Worm (Caenorhabditis elegans) whole organism, young adult: ENCODE measurements around the gene E02C12.10.

ENCODE experiments used
- B0035.1 ChIP-seq: sonication (generic microtip); optimal IDR thresholded peaks from 2 replicates; lab custom pipeline; 2016; ENCODE audit warnings: missing genetic modification characterization, mild to moderate bottlenecking, missing compliant biosample characterization, missing genotype, missing genetic modification reagents
- ZK185.1 ChIP-seq: sonication (generic microtip); optimal IDR thresholded peaks from 2 replicates; lab custom pipeline; 2016; ENCODE audit warnings: mild to moderate bottlenecking, missing genetic modification characterization, missing compliant biosample characterization; ENCODE audit not compliant: poor library complexity, severe bottlenecking
- ama-1 ChIP-seq, 3 experiments: fragments of 150-350 bp in 1 of 3; sonication (generic microtip) in 2 of 3; optimal IDR thresholded peaks; 2 replicates each; lab custom pipeline; 2014 to 2018; ENCODE audit warnings: missing biosample characterization in 2 of 3, missing genetic modification characterization in 2 of 3, missing genetic modification reagents in 2 of 3
- atf-7 ChIP-seq: sonication (generic microtip); optimal IDR thresholded peaks from 2 replicates; lab custom pipeline; 2017; ENCODE audit warnings: mild to moderate bottlenecking, missing genetic modification characterization, missing compliant biosample characterization
- ceh-58 ChIP-seq: fragments of 200-800 bp; sonication (Bioruptor generic); IDR thresholded peaks from 2 replicates; pipeline ENCODE4 v1.3.6; 2022; ENCODE audit warnings: missing genetic modification characterization, missing compliant biosample characterization
- lsl-1 ChIP-seq: fragments of 200-800 bp; sonication (Bioruptor generic); optimal IDR thresholded peaks from 2 replicates; lab custom pipeline; 2018; ENCODE audit warnings: mild to moderate bottlenecking, missing genetic modification characterization, moderate library complexity, missing compliant biosample characterization
- lsy-27 ChIP-seq: sonication (generic microtip); optimal IDR thresholded peaks from 2 replicates; lab custom pipeline; 2017; ENCODE audit warnings: missing genetic modification characterization, mild to moderate bottlenecking, missing compliant biosample characterization, antibody characterized with exemption, missing genotype, borderline replicate concordance; ENCODE audit not compliant: insufficient read depth
- nfya-1 ChIP-seq: sonication (generic microtip); optimal IDR thresholded peaks from 2 replicates; lab custom pipeline; 2017; ENCODE audit warnings: antibody characterized with exemption, missing compliant biosample characterization, missing genetic modification characterization, borderline replicate concordance; ENCODE audit not compliant: insufficient read depth
- nfya-2 ChIP-seq: fragments of 200-800 bp; sonication (Bioruptor generic); IDR thresholded peaks from 2 replicates; pipeline ENCODE4 v1.3.6; 2022; ENCODE audit warnings: missing genetic modification reagents, missing genetic modification characterization, missing compliant biosample characterization
- nhr-179 ChIP-seq: sonication (generic microtip); optimal IDR thresholded peaks from 2 replicates; lab custom pipeline; 2016; ENCODE audit warnings: mild to moderate bottlenecking, missing genetic modification characterization, missing compliant biosample characterization
- snpc-4 ChIP-seq, 5 experiments: fragments of 150-350 bp in 1 of 5; sonication (generic microtip) in 4 of 5; optimal IDR thresholded peaks; 2 replicates each; lab custom pipeline; 2014 to 2018; ENCODE audit warnings: missing genetic modification characterization in 5 of 5, missing biosample characterization in 3 of 5, antibody characterized with exemption in 2 of 5, mild to moderate bottlenecking in 2 of 5, missing compliant biosample characterization in 2 of 5, missing genotype in 2 of 5, moderate library complexity in 2 of 5, missing genetic modification reagents in 1 of 5
- unc-62 ChIP-seq: fragments of 150-350 bp; optimal IDR thresholded peaks from 2 replicates; lab custom pipeline; 2014; ENCODE audit warnings: missing biosample characterization, missing genetic modification reagents, missing genetic modification characterization

ce11 chrV:9342965-9343628 is 35.1 kb downstream of the E02C12.10 start:
- TF ChIP-seq unc-62 (GFP tag; lab: Kevin White, UChicago) (no peak), lsl-1 (GFP tag; lab: Kevin White, UChicago) (peak; percentile 32), lsy-27 (tag; lab: Kevin White, UChicago) (no peak), ama-1 (optimal IDR thresholded peaks at IDR 0.05; lab: Kevin White, UChicago) (peak; percentile 85), ama-1 (GFP tag; optimal IDR thresholded peaks at IDR 0.05; lab: Kevin White, UChicago) (peak in 1 of 2 experiments; percentile 45), ceh-58 (GFP tag; lab: Robert Waterston, UW) (peak; percentile 69; the same call in 1 of the 2 replicates), nfya-2 (no peak), nhr-179 (tag; lab: Kevin White, UChicago) (no peak), atf-7 (tag; lab: Kevin White, UChicago) (peak; percentile 47), snpc-4 (GFP tag; optimal IDR thresholded peaks at IDR 0.05; lab: Kevin White, UChicago) (no peak), snpc-4 (tag; optimal IDR thresholded peaks at IDR 0.05; lab: Kevin White, UChicago) (no peak), ZK185.1 (tag; lab: Kevin White, UChicago) (peak; percentile 51), B0035.1 (tag; lab: Kevin White, UChicago) (no peak), nfya-1 (tag; lab: Kevin White, UChicago) (no peak)
